Fruit fly (Drosophila melanogaster): ENCODE data around the gene Bin1.
A peak's percentile ranks its signal among the peaks of the same experiment; 100 is the strongest.

- TF ChIP-seq Pif1A (GFP tag; optimal IDR thresholded peaks at IDR 0.05), result peak; percentile 80
- peak; percentile 70 for TF ChIP-seq CG9948 (tag; optimal IDR thresholded peaks at IDR 0.05)
- no peak for TF ChIP-seq CG4496 (GFP tag; IDR thresholded peaks at IDR 0.05)
Measured at dm6 chr3R:16231385-16232307, 42.3 kb upstream of the Bin1 start.
